Worm (Caenorhabditis elegans) whole organism, late embryonic: Measurements from ENCODE around the gene lact-2.
A peak's percentile ranks its signal among the peaks of the same experiment; 100 is the strongest.

ENCODE experiments used
- F13H6.1 ChIP-seq: sonication (generic microtip); optimal IDR thresholded peaks from 2 replicates; lab custom pipeline; 2016; ENCODE audit warnings: missing genetic modification characterization, missing compliant biosample characterization
- T23F11.4 ChIP-seq: fragments of 200-800 bp; sonication (Bioruptor generic); optimal IDR thresholded peaks from 2 replicates; lab custom pipeline; 2018; ENCODE audit warnings: mild to moderate bottlenecking, missing genetic modification characterization, missing compliant biosample characterization
- ahr-1 ChIP-seq: sonication (generic microtip); optimal IDR thresholded peaks from 2 replicates; lab custom pipeline; 2016; ENCODE audit warnings: missing genetic modification characterization, missing compliant biosample characterization
- ceh-19 ChIP-seq: fragments of 200-800 bp; sonication (Bioruptor generic); optimal IDR thresholded peaks from 2 replicates; lab custom pipeline; 2018; ENCODE audit warnings: mild to moderate bottlenecking, missing genetic modification characterization, missing compliant biosample characterization
- ceh-22 ChIP-seq: sonication (generic microtip); optimal IDR thresholded peaks from 2 replicates; lab custom pipeline; 2017; ENCODE audit warnings: missing biosample characterization, missing genetic modification characterization
- ceh-24 ChIP-seq: sonication (generic microtip); optimal IDR thresholded peaks from 2 replicates; lab custom pipeline; 2016; ENCODE audit warnings: mild to moderate bottlenecking, missing genetic modification characterization, missing compliant biosample characterization
- ceh-34 ChIP-seq: sonication (generic microtip); optimal IDR thresholded peaks from 2 replicates; lab custom pipeline; 2016; ENCODE audit warnings: mild to moderate bottlenecking, missing genetic modification characterization, missing compliant biosample characterization
- ceh-45 ChIP-seq: fragments of 200-800 bp; sonication (Bioruptor generic); IDR thresholded peaks from 2 replicates; pipeline ENCODE4 v1.3.6; 2022; ENCODE audit warnings: missing genetic modification reagents, missing genetic modification characterization, missing compliant biosample characterization
- ceh-48 ChIP-seq: sonication (generic microtip); optimal IDR thresholded peaks from 2 replicates; lab custom pipeline; 2016; ENCODE audit warnings: missing genetic modification characterization, inconsistent platforms, missing compliant biosample characterization
- ceh-6 ChIP-seq: fragments of 200-800 bp; sonication (Bioruptor generic); optimal IDR thresholded peaks from 2 replicates; lab custom pipeline; 2018; ENCODE audit warnings: mild to moderate bottlenecking, missing genetic modification characterization, missing compliant biosample characterization
- ceh-9 ChIP-seq: sonication (generic microtip); optimal IDR thresholded peaks from 2 replicates; lab custom pipeline; 2016; ENCODE audit warnings: mild to moderate bottlenecking, missing genetic modification characterization, inconsistent platforms, missing compliant biosample characterization
- dmd-4 ChIP-seq: sonication (generic microtip); optimal IDR thresholded peaks from 2 replicates; lab custom pipeline; 2016; ENCODE audit warnings: borderline replicate concordance, missing genetic modification characterization, missing compliant biosample characterization
- elt-2 ChIP-seq: sonication (generic microtip); optimal IDR thresholded peaks from 2 replicates; lab custom pipeline; 2016; ENCODE audit warnings: missing genetic modification reagents, missing genetic modification characterization, missing compliant biosample characterization
- ets-4 ChIP-seq: sonication (generic microtip); optimal IDR thresholded peaks from 2 replicates; lab custom pipeline; 2016; ENCODE audit warnings: missing genetic modification characterization, missing compliant biosample characterization
- fax-1 ChIP-seq: sonication (generic microtip); optimal IDR thresholded peaks from 2 replicates; lab custom pipeline; 2016; ENCODE audit warnings: missing genotype, missing genetic modification characterization, missing compliant biosample characterization
- fkh-6 ChIP-seq: sonication (generic microtip); optimal IDR thresholded peaks from 2 replicates; lab custom pipeline; 2016; ENCODE audit warnings: missing genetic modification characterization, missing compliant biosample characterization
- hlh-13 ChIP-seq: fragments of 200-800 bp; sonication (Bioruptor generic); optimal IDR thresholded peaks from 2 replicates; lab custom pipeline; 2018; ENCODE audit warnings: mild to moderate bottlenecking, missing genetic modification characterization, missing compliant biosample characterization
- lim-6 ChIP-seq: sonication (generic microtip); optimal IDR thresholded peaks from 2 replicates; lab custom pipeline; 2016; ENCODE audit warnings: missing genetic modification characterization, missing compliant biosample characterization
- madf-2 ChIP-seq: sonication (generic microtip); optimal IDR thresholded peaks from 2 replicates; lab custom pipeline; 2017; ENCODE audit warnings: missing genetic modification characterization, missing compliant biosample characterization
- nfya-1 ChIP-seq: sonication (generic microtip); optimal IDR thresholded peaks from 2 replicates; lab custom pipeline; 2017; ENCODE audit warnings: missing genetic modification characterization, mild to moderate bottlenecking, missing compliant biosample characterization, antibody characterized with exemption, moderate library complexity
- nhr-232 ChIP-seq: sonication (generic microtip); optimal IDR thresholded peaks from 2 replicates; lab custom pipeline; 2016; ENCODE audit warnings: missing genetic modification characterization, missing compliant biosample characterization
- npax-4 ChIP-seq: sonication (generic microtip); optimal IDR thresholded peaks from 2 replicates; lab custom pipeline; 2016; ENCODE audit warnings: missing genetic modification characterization, missing compliant biosample characterization
- odd-2 ChIP-seq: sonication (generic microtip); optimal IDR thresholded peaks from 2 replicates; lab custom pipeline; 2017; ENCODE audit warnings: antibody characterized with exemption, mild to moderate bottlenecking, missing genetic modification characterization, missing compliant biosample characterization
- pag-3 ChIP-seq: sonication (generic microtip); optimal IDR thresholded peaks from 2 replicates; lab custom pipeline; 2016; ENCODE audit warnings: missing compliant biosample characterization, missing genetic modification characterization, borderline replicate concordance
- pat-9 ChIP-seq: fragments of 200-800 bp; sonication (Bioruptor generic); optimal IDR thresholded peaks from 2 replicates; lab custom pipeline; 2018; ENCODE audit warnings: mild to moderate bottlenecking, missing genetic modification characterization, moderate library complexity, missing compliant biosample characterization
- pha-4 ChIP-seq: fragments of 150-350 bp; optimal IDR thresholded peaks from 2 replicates; lab custom pipeline; 2018; ENCODE audit warnings: missing biosample characterization, missing genetic modification reagents, missing genetic modification characterization
- pros-1 ChIP-seq: fragments of 150-350 bp; optimal IDR thresholded peaks from 2 replicates; lab custom pipeline; 2014; ENCODE audit warnings: missing biosample characterization, missing genetic modification reagents, missing genetic modification characterization
- rnt-1 ChIP-seq: sonication (generic microtip); optimal IDR thresholded peaks from 2 replicates; lab custom pipeline; 2016; ENCODE audit warnings: missing genetic modification characterization, missing compliant biosample characterization
- sdc-2 ChIP-seq: sonication (generic microtip); optimal IDR thresholded peaks from 2 replicates; lab custom pipeline; 2016; ENCODE audit warnings: missing genotype, missing genetic modification characterization, missing compliant biosample characterization
- sox-2 ChIP-seq: fragments of 200-800 bp; sonication (Bioruptor generic); IDR thresholded peaks from 2 replicates; pipeline ENCODE4 v1.3.6; 2022; ENCODE audit warnings: missing genetic modification reagents, missing genetic modification characterization, missing compliant biosample characterization
- tbx-2 ChIP-seq: sonication (generic microtip); optimal IDR thresholded peaks from 2 replicates; lab custom pipeline; 2016; ENCODE audit warnings: missing genetic modification characterization, missing compliant biosample characterization
- tbx-7 ChIP-seq: sonication (generic microtip); optimal IDR thresholded peaks from 2 replicates; lab custom pipeline; 2016; ENCODE audit warnings: missing genotype, missing genetic modification characterization, missing compliant biosample characterization
- ttx-3 ChIP-seq: sonication (generic microtip); optimal IDR thresholded peaks from 2 replicates; lab custom pipeline; 2016; ENCODE audit warnings: missing genetic modification reagents, missing genetic modification characterization, missing compliant biosample characterization
- unc-3 ChIP-seq, 2 experiments: fragments of 200-800 bp in 1 of 2; sonication (Bioruptor generic) in 1 of 2; sonication (generic microtip) in 1 of 2; conservative IDR thresholded peaks in 1 of 2; optimal IDR thresholded peaks in 1 of 2; 2 replicates each; pipeline versions ENCODE4 v1.3.6 to Lab custom; 2016 to 2022; ENCODE audit warnings: missing compliant biosample characterization in 2 of 2, missing genetic modification characterization in 2 of 2, missing genetic modification reagents in 1 of 2
- unc-42 ChIP-seq: sonication (generic microtip); optimal IDR thresholded peaks from 2 replicates; lab custom pipeline; 2016; ENCODE audit warnings: missing genotype, missing genetic modification characterization, missing compliant biosample characterization
- unc-55 ChIP-seq: sonication (generic microtip); optimal IDR thresholded peaks from 2 replicates; lab custom pipeline; 2017; ENCODE audit warnings: missing biosample characterization, missing genetic modification reagents, missing genetic modification characterization

The lact-2 gene

DNA sequence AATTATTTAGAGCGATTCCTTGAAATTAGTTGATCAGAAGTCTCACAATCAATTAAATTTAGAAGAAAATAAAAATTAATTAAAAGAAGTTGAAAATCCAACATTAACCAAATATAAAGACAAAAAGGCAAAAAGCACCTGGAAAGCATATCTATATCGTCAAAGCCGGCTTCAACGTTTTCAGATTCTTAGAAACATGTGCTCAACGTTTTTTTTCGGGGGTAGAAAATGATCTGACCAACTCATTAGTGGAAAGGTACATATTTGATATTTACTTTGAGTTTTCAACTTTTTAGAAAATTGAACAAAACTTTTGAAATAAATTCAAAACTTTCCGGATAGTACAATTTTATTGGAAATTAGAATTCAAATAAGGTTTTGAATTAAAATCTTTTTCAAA, 38.1 kb downstream of the lact-2 start:
- TF ChIP-seq fax-1 (no peak), odd-2 (tag; lab: Kevin White, UChicago) (no peak), T23F11.4 (GFP tag; lab: Kevin White, UChicago) (no peak), tbx-7 (no peak)

DNA sequence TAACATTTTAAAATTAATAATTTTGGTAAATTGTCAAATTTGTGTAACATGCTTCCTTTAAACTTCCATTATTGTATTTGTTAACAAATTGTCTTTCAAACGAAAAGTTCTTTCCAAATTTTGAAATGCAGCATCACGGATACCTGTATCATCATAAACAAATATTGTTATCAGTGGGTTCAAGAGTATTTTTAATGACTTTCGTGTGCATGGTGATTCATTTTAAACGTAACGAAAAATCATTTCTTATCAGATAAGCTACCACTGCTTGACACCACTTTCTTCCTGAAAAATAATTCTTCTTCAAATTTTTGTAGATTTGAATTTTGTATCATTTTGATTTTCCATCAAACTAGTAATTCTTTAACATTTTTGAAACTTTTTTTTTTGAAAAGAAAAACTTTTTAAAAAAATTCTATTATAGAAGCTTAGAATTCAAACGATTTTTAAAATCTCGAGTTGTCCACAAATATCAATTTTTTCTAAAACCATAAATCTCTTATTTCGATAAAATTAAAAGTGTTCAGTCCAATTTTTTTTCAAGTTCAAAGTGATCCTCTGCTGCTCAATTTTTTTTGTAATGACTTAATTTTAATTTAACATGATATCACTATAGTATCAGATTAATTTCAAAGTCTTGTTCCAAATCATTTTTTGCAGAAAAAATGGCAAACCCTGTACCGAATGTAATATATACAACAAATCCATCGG, 39.8 kb downstream of the lact-2 start, which contains the start of gene F27E5.9:
Gene F27E5.9 (plus strand): TSS at position 661 of the 711 bp plus-strand sequence.
- TF ChIP-seq sox-2 (GFP tag; lab: Robert Waterston, UW) = no peak
- peak; percentile 66 for TF ChIP-seq elt-2 (tag; lab: Kevin White, UChicago)

DNA sequence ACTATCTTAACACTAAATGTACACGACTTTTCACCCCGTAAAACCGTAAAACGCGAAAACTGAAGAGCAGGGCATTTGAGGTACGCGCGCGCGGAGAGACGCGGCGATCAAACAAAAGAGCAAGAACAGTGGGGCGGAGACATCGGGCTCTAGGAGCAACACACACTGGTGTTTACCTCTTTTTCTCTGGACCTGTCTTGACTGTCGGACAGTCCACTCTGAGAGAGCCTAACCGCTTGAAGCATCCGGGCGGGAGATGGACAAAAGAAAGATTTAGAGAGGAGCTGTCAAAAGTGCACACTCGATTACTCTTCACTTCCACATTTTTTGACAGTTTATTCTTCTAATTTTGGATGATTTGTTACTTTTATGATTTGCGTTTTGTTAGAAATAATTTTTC, 42.1 kb downstream of the lact-2 start:
- TF ChIP-seq dmd-4 (tag; lab: Kevin White, UChicago) (peak; percentile 24), ceh-22 (tag; lab: Kevin White, UChicago) (peak; percentile 83), ets-4 (tag; lab: Kevin White, UChicago) (peak; percentile 41), ceh-19 (GFP tag; lab: Kevin White, UChicago) (no peak)

ce11 chrII:10137358-10137757, 42.7 kb downstream of the lact-2 start, which contains the start of gene phg-1:
Gene phg-1 (plus strand): TSS chrII:10137658.
- no peak for TF ChIP-seq pros-1 (tag; lab: Kevin White, UChicago)
- TF ChIP-seq sdc-2 (tag; lab: Kevin White, UChicago) = no peak
- no peak for TF ChIP-seq ahr-1 (tag; lab: Kevin White, UChicago)
- TF ChIP-seq F13H6.1 (tag; lab: Kevin White, UChicago) = no peak
- no peak for TF ChIP-seq dmd-4 (tag; lab: Kevin White, UChicago)
- no peak for TF ChIP-seq nhr-232 (tag; lab: Kevin White, UChicago)
- no peak for TF ChIP-seq ttx-3
- no peak for TF ChIP-seq ceh-48 (tag; lab: Kevin White, UChicago)
- no peak for TF ChIP-seq nfya-1 (tag; lab: Kevin White, UChicago)
- TF ChIP-seq ceh-45 (GFP tag; lab: Robert Waterston, UW) = no peak
- no peak for TF ChIP-seq lim-6 (tag; lab: Kevin White, UChicago)
- no peak for TF ChIP-seq ceh-9 (tag; lab: Kevin White, UChicago)
- no peak for TF ChIP-seq pat-9 (tag; lab: Kevin White, UChicago)
- TF ChIP-seq, all 69 proteins: peak for 0

ce11 chrII:10139177-10139640, 44.5 kb downstream of the lact-2 start, which contains the start of gene asah-2:
Gene asah-2 (plus strand): TSS chrII:10139590.
- TF ChIP-seq tbx-2 (tag; lab: Kevin White, UChicago) (no peak), ets-4 (tag; lab: Kevin White, UChicago) (no peak), ceh-6 (GFP tag; lab: Kevin White, UChicago) (no peak), pag-3 (tag; lab: Kevin White, UChicago) (no peak), pha-4 (tag; lab: Kevin White, UChicago) (no peak), rnt-1 (tag; lab: Kevin White, UChicago) (no peak), sdc-2 (tag; lab: Kevin White, UChicago) (no peak), unc-3 (GFP tag; conservative IDR thresholded peaks at IDR 0.05; lab: Robert Waterston, UW) (no peak), unc-3 (tag; optimal IDR thresholded peaks at IDR 0.05; lab: Kevin White, UChicago) (no peak), fkh-6 (tag; lab: Kevin White, UChicago) (no peak)

DNA sequence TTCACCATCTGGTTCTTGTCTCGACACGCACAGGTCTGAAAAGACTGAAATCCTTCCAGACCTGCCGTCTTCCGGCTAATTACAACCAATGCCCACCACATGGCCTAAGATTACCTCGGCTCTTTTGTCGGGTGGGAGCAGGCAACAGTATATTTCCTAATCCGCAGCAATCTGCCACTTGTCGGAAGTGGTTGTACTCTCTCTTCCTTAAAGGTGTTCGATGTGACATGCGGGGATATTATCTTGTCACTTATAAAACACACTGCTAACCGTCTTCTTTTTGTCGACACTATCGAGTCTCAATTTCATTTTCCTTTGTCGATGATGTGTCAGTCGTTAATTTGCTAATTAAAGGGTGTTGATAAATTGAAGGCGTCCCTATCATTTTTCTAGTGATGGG, 49.4 kb downstream of the lact-2 start, which contains the start of gene F27E5.3:
Gene F27E5.3 (minus strand): TSS at position 101 of the 400 bp plus-strand sequence.
- no peak for TF ChIP-seq ceh-34 (tag; lab: Kevin White, UChicago)
- no peak for TF ChIP-seq unc-42 (tag; lab: Kevin White, UChicago)
- TF ChIP-seq madf-2 = no peak
- TF ChIP-seq hlh-13 (GFP tag; lab: Kevin White, UChicago) = no peak
- TF ChIP-seq sdc-2 (tag; lab: Kevin White, UChicago) = no peak
- TF ChIP-seq F13H6.1 (tag; lab: Kevin White, UChicago) = no peak
- no peak for TF ChIP-seq unc-55 (GFP tag; lab: Kevin White, UChicago)
- TF ChIP-seq T23F11.4 (GFP tag; lab: Kevin White, UChicago) = no peak
- TF ChIP-seq sox-2 (GFP tag; lab: Robert Waterston, UW) = no peak
- no peak for TF ChIP-seq ceh-24
- no peak for TF ChIP-seq fax-1
- no peak for TF ChIP-seq npax-4 (tag; lab: Kevin White, UChicago)
